Worm (Caenorhabditis elegans) whole organism, L2 larva: ENCODE measurements around the gene F23D12.7.

Experiments used
- ZK546.5 ChIP-seq: sonication (generic microtip); optimal IDR thresholded peaks from 2 replicates; lab custom pipeline; 2017; ENCODE audit warnings: missing biosample characterization, missing genetic modification characterization
- dmd-4 ChIP-seq: sonication (generic microtip); optimal IDR thresholded peaks from 2 replicates; lab custom pipeline; 2017; ENCODE audit warnings: missing biosample characterization, missing genetic modification characterization
- elt-3 ChIP-seq: sonication (generic microtip); optimal IDR thresholded peaks from 2 replicates; lab custom pipeline; 2017; ENCODE audit warnings: missing biosample characterization, missing genetic modification characterization
- nhr-6 ChIP-seq: fragments of 150-350 bp; optimal IDR thresholded peaks from 2 replicates; lab custom pipeline; 2014; ENCODE audit warnings: missing biosample characterization, missing genetic modification characterization
- skn-1 ChIP-seq: sonication (generic microtip); optimal IDR thresholded peaks from 2 replicates; lab custom pipeline; 2017; ENCODE audit warnings: missing biosample characterization, missing genetic modification characterization

DNA sequence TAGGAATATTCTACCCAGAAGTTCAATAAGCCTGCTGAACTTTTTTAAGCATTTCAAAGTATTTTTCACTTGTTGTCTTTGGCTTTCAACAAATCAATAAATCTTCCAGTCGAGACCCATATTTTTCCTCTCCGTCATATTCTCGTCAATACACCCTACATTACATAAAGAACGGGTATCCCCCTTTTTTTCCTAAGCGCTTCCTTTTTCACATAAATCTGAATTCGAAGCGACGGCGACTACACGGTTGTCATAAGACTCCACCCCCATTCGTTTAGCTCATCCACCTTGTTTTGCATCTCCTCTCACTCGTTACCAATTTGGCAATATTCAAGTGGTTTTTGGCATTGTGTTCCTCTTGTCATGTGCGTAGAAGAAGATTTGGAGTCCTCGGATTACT lies 15.6 kb upstream of the F23D12.7 start, which contains the start of gene M163.9:
- TF ChIP-seq ZK546.5 (no peak), elt-3 (tag; lab: Kevin White, UChicago) (no peak), nhr-6 (tag; lab: Kevin White, UChicago) (no peak), dmd-4 (no peak), skn-1 (tag; lab: Kevin White, UChicago) (no peak)
